Worm (Caenorhabditis elegans) whole organism, young adult: ENCODE data around the gene C06A1.3.

ENCODE experiments used
- B0019.2 ChIP-seq: fragments of 200-800 bp; sonication (Bioruptor generic); conservative IDR thresholded peaks from 2 replicates; pipeline ENCODE4 v1.3.6; 2022; ENCODE audit warnings: missing genetic modification reagents, missing genetic modification characterization, missing compliant biosample characterization
- F10E7.11 ChIP-seq: sonication (generic microtip); optimal IDR thresholded peaks from 2 replicates; lab custom pipeline; 2017; ENCODE audit warnings: mild to moderate bottlenecking, missing genetic modification characterization, moderate library complexity, missing compliant biosample characterization
- F33H1.4 ChIP-seq: fragments of 200-800 bp; sonication (Bioruptor generic); IDR thresholded peaks from 2 replicates; pipeline ENCODE4 v1.3.6; 2022; ENCODE audit warnings: missing genetic modification reagents, missing genetic modification characterization, missing compliant biosample characterization
- F39B2.1 ChIP-seq: fragments of 200-800 bp; sonication (Bioruptor generic); IDR thresholded peaks from 2 replicates; pipeline ENCODE4 v1.3.6; 2022; ENCODE audit warnings: missing genetic modification reagents, missing genetic modification characterization, missing compliant biosample characterization
- F55B11.4 ChIP-seq: sonication (generic microtip); optimal IDR thresholded peaks from 2 replicates; lab custom pipeline; 2016; ENCODE audit warnings: missing compliant biosample characterization, missing genetic modification characterization, borderline replicate concordance; ENCODE audit not compliant: insufficient read depth
- F57A8.1 ChIP-seq: fragments of 200-800 bp; sonication (Bioruptor generic); optimal IDR thresholded peaks from 2 replicates; lab custom pipeline; 2018; ENCODE audit warnings: mild to moderate bottlenecking, missing genetic modification characterization, moderate library complexity, missing compliant biosample characterization
- K11D2.4 ChIP-seq: fragments of 200-800 bp; sonication (Bioruptor generic); IDR thresholded peaks from 2 replicates; pipeline ENCODE4 v1.3.6; 2022; ENCODE audit warnings: missing genetic modification reagents, missing genetic modification characterization, missing compliant biosample characterization
- T26A5.8 ChIP-seq: sonication (generic microtip); optimal IDR thresholded peaks from 2 replicates; lab custom pipeline; 2016; ENCODE audit warnings: missing genetic modification characterization, missing compliant biosample characterization
- akir-1 ChIP-seq: fragments of 200-800 bp; sonication (Bioruptor generic); optimal IDR thresholded peaks from 2 replicates; lab custom pipeline; 2018; ENCODE audit warnings: mild to moderate bottlenecking, missing genetic modification characterization, moderate library complexity, missing compliant biosample characterization
- aptf-2 ChIP-seq: fragments of 200-800 bp; sonication (Bioruptor generic); conservative IDR thresholded peaks from 2 replicates; pipeline ENCODE4 v1.3.6; 2022; ENCODE audit warnings: missing genetic modification reagents, missing genetic modification characterization, missing compliant biosample characterization
- athp-1 ChIP-seq: sonication (generic microtip); optimal IDR thresholded peaks from 2 replicates; lab custom pipeline; 2017; ENCODE audit warnings: mild to moderate bottlenecking, missing genetic modification characterization, missing compliant biosample characterization
- bed-2 ChIP-seq: fragments of 200-800 bp; sonication (Bioruptor generic); IDR thresholded peaks from 2 replicates; pipeline ENCODE4 v1.3.6; 2022; ENCODE audit warnings: missing genetic modification reagents, missing genetic modification characterization, missing compliant biosample characterization
- cebp-2 ChIP-seq: fragments of 200-800 bp; sonication (Bioruptor generic); IDR thresholded peaks from 2 replicates; pipeline ENCODE4 v1.3.6; 2022; ENCODE audit warnings: missing genetic modification characterization, missing compliant biosample characterization
- ceh-100 ChIP-seq: fragments of 200-800 bp; sonication (Bioruptor generic); IDR thresholded peaks from 2 replicates; pipeline ENCODE4 v1.3.6; 2022; ENCODE audit warnings: missing genetic modification reagents, missing genetic modification characterization, missing compliant biosample characterization
- ceh-79 ChIP-seq: sonication (generic microtip); optimal IDR thresholded peaks from 2 replicates; lab custom pipeline; 2017; ENCODE audit warnings: mild to moderate bottlenecking, missing genetic modification characterization, missing compliant biosample characterization
- die-1 ChIP-seq: sonication (generic microtip); optimal IDR thresholded peaks from 2 replicates; lab custom pipeline; 2016; ENCODE audit warnings: missing genotype, mild to moderate bottlenecking, missing genetic modification characterization, missing compliant biosample characterization
- dox-1 ChIP-seq: fragments of 200-800 bp; sonication (Bioruptor generic); IDR thresholded peaks from 2 replicates; pipeline ENCODE4 v1.3.6; 2022; ENCODE audit warnings: missing genetic modification reagents, missing genetic modification characterization, missing compliant biosample characterization
- dpff-1 ChIP-seq: sonication (generic microtip); optimal IDR thresholded peaks from 2 replicates; lab custom pipeline; 2017; ENCODE audit warnings: mild to moderate bottlenecking, missing genetic modification characterization, missing compliant biosample characterization
- dpl-1 ChIP-seq: fragments of 150-350 bp; optimal IDR thresholded peaks from 2 replicates; lab custom pipeline; 2014; ENCODE audit warnings: missing biosample characterization, missing genetic modification reagents, missing genetic modification characterization
- fkh-3 ChIP-seq: sonication (generic microtip); optimal IDR thresholded peaks from 2 replicates; lab custom pipeline; 2016; ENCODE audit warnings: mild to moderate bottlenecking, missing genetic modification characterization, missing compliant biosample characterization
- hmg-20 ChIP-seq: fragments of 200-800 bp; sonication (Bioruptor generic); IDR thresholded peaks from 2 replicates; pipeline ENCODE4 v1.3.6; 2022; ENCODE audit warnings: missing genetic modification reagents, missing genetic modification characterization, missing compliant biosample characterization
- hrde-1 ChIP-seq: sonication (generic microtip); optimal IDR thresholded peaks from 2 replicates; lab custom pipeline; 2016; ENCODE audit warnings: missing genetic modification characterization, mild to moderate bottlenecking, missing compliant biosample characterization, moderate library complexity, missing genotype, missing genetic modification reagents, borderline replicate concordance
- lin-26 ChIP-seq: fragments of 200-800 bp; sonication (Bioruptor generic); IDR thresholded peaks from 2 replicates; pipeline ENCODE4 v1.3.6; 2022; ENCODE audit warnings: missing genetic modification reagents, missing genetic modification characterization, missing compliant biosample characterization
- lin-35 ChIP-seq, 3 experiments: fragments of 150-350 bp in 2 of 3; sonication (generic microtip) in 1 of 3; optimal IDR thresholded peaks; 2 replicates each; lab custom pipeline; 2014 to 2018; ENCODE audit warnings: missing biosample characterization in 3 of 3, missing genetic modification characterization in 3 of 3, missing genetic modification reagents in 3 of 3
- madf-3 ChIP-seq: fragments of 200-800 bp; sonication (Bioruptor generic); IDR thresholded peaks from 2 replicates; pipeline ENCODE4 v1.3.6; 2022; ENCODE audit warnings: missing genetic modification reagents, missing genetic modification characterization, missing compliant biosample characterization
- madf-6 ChIP-seq: fragments of 200-800 bp; sonication (Bioruptor generic); IDR thresholded peaks from 2 replicates; pipeline ENCODE4 v1.3.6; 2022; ENCODE audit warnings: missing genetic modification reagents, missing genetic modification characterization, missing compliant biosample characterization
- mes-4 ChIP-seq: sonication (generic microtip); optimal IDR thresholded peaks from 2 replicates; lab custom pipeline; 2016; ENCODE audit warnings: missing genotype, missing genetic modification characterization, missing compliant biosample characterization
- mxl-1 ChIP-seq: sonication (generic microtip); optimal IDR thresholded peaks from 2 replicates; lab custom pipeline; 2016; ENCODE audit warnings: missing genetic modification characterization, missing compliant biosample characterization
- nfya-1 ChIP-seq: sonication (generic microtip); optimal IDR thresholded peaks from 2 replicates; lab custom pipeline; 2017; ENCODE audit warnings: antibody characterized with exemption, missing compliant biosample characterization, missing genetic modification characterization, borderline replicate concordance; ENCODE audit not compliant: insufficient read depth
- nfya-2 ChIP-seq: fragments of 200-800 bp; sonication (Bioruptor generic); IDR thresholded peaks from 2 replicates; pipeline ENCODE4 v1.3.6; 2022; ENCODE audit warnings: missing genetic modification reagents, missing genetic modification characterization, missing compliant biosample characterization
- nhr-179 ChIP-seq: sonication (generic microtip); optimal IDR thresholded peaks from 2 replicates; lab custom pipeline; 2016; ENCODE audit warnings: mild to moderate bottlenecking, missing genetic modification characterization, missing compliant biosample characterization
- pbrm-1 ChIP-seq: fragments of 200-800 bp; sonication (Bioruptor generic); IDR thresholded peaks from 2 replicates; pipeline ENCODE4 v1.3.6; 2022; ENCODE audit warnings: missing genetic modification reagents, missing genetic modification characterization, missing compliant biosample characterization
- pha-4 ChIP-seq: fragments of 150-350 bp; sonication (generic microtip); optimal IDR thresholded peaks from 2 replicates; lab custom pipeline; 2014; ENCODE audit warnings: missing biosample characterization, missing genetic modification reagents, missing genetic modification characterization
- rec-8 ChIP-seq, 2 experiments: sonication (generic microtip); optimal IDR thresholded peaks; 2 replicates each; lab custom pipeline; 2016; ENCODE audit warnings: mild to moderate bottlenecking in 2 of 2, missing genetic modification characterization in 2 of 2, missing genetic modification reagents in 2 of 2, missing genotype in 2 of 2, missing biosample characterization in 1 of 2, missing compliant biosample characterization in 1 of 2, moderate library complexity in 1 of 2
- rpc-1 ChIP-seq, 2 experiments: fragments of 150-350 bp in 1 of 2; sonication (generic microtip) in 1 of 2; optimal IDR thresholded peaks; 2 replicates each; lab custom pipeline; 2014 to 2018; ENCODE audit warnings: missing biosample characterization in 1 of 2, missing genetic modification characterization in 1 of 2, missing genetic modification reagents in 1 of 2, missing genotype in 1 of 2
- sea-2 ChIP-seq: fragments of 200-800 bp; sonication (Bioruptor generic); IDR thresholded peaks from 2 replicates; pipeline ENCODE4 v1.3.6; 2022; ENCODE audit warnings: missing genetic modification characterization, missing compliant biosample characterization
- snpc-1.1 ChIP-seq: sonication (generic microtip); optimal IDR thresholded peaks from 2 replicates; lab custom pipeline; 2017; ENCODE audit warnings: missing genetic modification characterization, mild to moderate bottlenecking, missing compliant biosample characterization, antibody characterized with exemption, moderate library complexity, missing genotype, missing genetic modification reagents; ENCODE audit not compliant: insufficient read depth
- tbp1 ChIP-seq: fragments of 200-800 bp; sonication (Bioruptor generic); optimal IDR thresholded peaks from 2 replicates; lab custom pipeline; 2018; ENCODE audit warnings: mild to moderate bottlenecking, missing genetic modification characterization, missing compliant biosample characterization
- tlf-1 ChIP-seq: fragments of 200-800 bp; sonication (Bioruptor generic); optimal IDR thresholded peaks from 2 replicates; lab custom pipeline; 2018; ENCODE audit warnings: mild to moderate bottlenecking, missing genetic modification characterization, missing compliant biosample characterization
- unc-62 ChIP-seq: fragments of 150-350 bp; optimal IDR thresholded peaks from 2 replicates; lab custom pipeline; 2014; ENCODE audit warnings: missing biosample characterization, missing genetic modification reagents, missing genetic modification characterization
- xnd-1 ChIP-seq: sonication (generic microtip); optimal IDR thresholded peaks from 2 replicates; lab custom pipeline; 2016; ENCODE audit warnings: missing genotype, missing genetic modification reagents, missing genetic modification characterization, missing compliant biosample characterization
- zim-3 ChIP-seq: sonication (generic microtip); optimal IDR thresholded peaks from 2 replicates; lab custom pipeline; 2017; ENCODE audit warnings: mild to moderate bottlenecking, missing genetic modification characterization, moderate library complexity, missing compliant biosample characterization
- ztf-22 ChIP-seq: fragments of 200-800 bp; sonication (Bioruptor generic); optimal IDR thresholded peaks from 2 replicates; lab custom pipeline; 2018; ENCODE audit warnings: mild to moderate bottlenecking, missing genetic modification characterization, moderate library complexity, missing compliant biosample characterization
- ztf-26 ChIP-seq: sonication (generic microtip); optimal IDR thresholded peaks from 2 replicates; lab custom pipeline; 2017; ENCODE audit warnings: missing genetic modification characterization, missing compliant biosample characterization
- ztf-3 ChIP-seq: fragments of 200-800 bp; sonication (Bioruptor generic); optimal IDR thresholded peaks from 2 replicates; lab custom pipeline; 2018; ENCODE audit warnings: mild to moderate bottlenecking, missing genetic modification characterization, missing compliant biosample characterization
- ztf-6 ChIP-seq: fragments of 200-800 bp; sonication (Bioruptor generic); IDR thresholded peaks from 2 replicates; pipeline ENCODE4 v1.3.6; 2022; ENCODE audit warnings: missing genetic modification reagents, missing genetic modification characterization, missing compliant biosample characterization

C06A1.3 gene

ce11 chrII:10551985-10552736, 19.9 kb upstream of the C06A1.3 start (continued):
- no peak for TF ChIP-seq rpc-1 (optimal IDR thresholded peaks at IDR 0.05; lab: Kevin White, UChicago)
- TF ChIP-seq rpc-1 (tag; optimal IDR thresholded peaks at IDR 0.05; lab: Kevin White, UChicago) = no peak
- peak; percentile 51 for TF ChIP-seq unc-62 (GFP tag; lab: Kevin White, UChicago)
- TF ChIP-seq T26A5.8 = no peak
- TF ChIP-seq nfya-1 (tag; lab: Kevin White, UChicago) = no peak
- no peak for TF ChIP-seq dpff-1 (tag; lab: Kevin White, UChicago)
- TF ChIP-seq nfya-2 = no peak
- no peak for TF ChIP-seq pha-4
- peak; percentile 74 for TF ChIP-seq K11D2.4
- TF ChIP-seq ceh-79 (tag; lab: Kevin White, UChicago) = peak; percentile 75
- TF ChIP-seq madf-6 (GFP tag; lab: Robert Waterston, UW) = no peak
- TF ChIP-seq hrde-1 = no peak
- TF ChIP-seq F57A8.1 = no peak
- TF ChIP-seq akir-1 (GFP tag; lab: Kevin White, UChicago) = no peak
- TF ChIP-seq dox-1 (GFP tag; lab: Robert Waterston, UW) = peak; percentile 72
- no peak for TF ChIP-seq die-1 (tag; lab: Kevin White, UChicago)
- TF ChIP-seq ztf-26 (tag; lab: Kevin White, UChicago) = peak; percentile 76
- TF ChIP-seq cebp-2 = no peak
- TF ChIP-seq lin-26 (GFP tag; lab: Robert Waterston, UW) = peak; percentile 60; the same call in 1 of the 2 replicates
- TF ChIP-seq snpc-1.1 (tag; lab: Kevin White, UChicago) = peak; percentile 5
- no peak for TF ChIP-seq B0019.2
- TF ChIP-seq bed-2 (GFP tag; lab: Robert Waterston, UW) = no peak
- TF ChIP-seq pbrm-1 (GFP tag; lab: Robert Waterston, UW) = peak; percentile 45; the same call in 1 of the 2 replicates
- no peak for TF ChIP-seq sea-2 (GFP tag; lab: Robert Waterston, UW)
- no peak for TF ChIP-seq mxl-1
- TF ChIP-seq xnd-1 (tag; lab: Kevin White, UChicago) = no peak
- peak; percentile 50 for TF ChIP-seq ztf-22 (GFP tag; lab: Kevin White, UChicago)
- TF ChIP-seq athp-1 (tag; lab: Kevin White, UChicago) = peak; percentile 69
- TF ChIP-seq fkh-3 = no peak
- TF ChIP-seq F55B11.4 (tag; lab: Kevin White, UChicago) = no peak
- 0 out of 2 replicates have a peak, but pooled peaks have one; percentile 20 for TF ChIP-seq ztf-6 (GFP tag; lab: Robert Waterston, UW)
- peak; percentile 52 for TF ChIP-seq tbp1 (GFP tag; lab: Kevin White, UChicago)
- peak in 1 of 3 experiments; percentile 87 for TF ChIP-seq lin-35 (GFP tag; optimal IDR thresholded peaks at IDR 0.05; lab: Kevin White, UChicago)
- peak; percentile 81 for TF ChIP-seq madf-3 (GFP tag; lab: Robert Waterston, UW)
- peak; percentile 68 for TF ChIP-seq tlf-1 (GFP tag; lab: Kevin White, UChicago)
- TF ChIP-seq zim-3 = no peak
- TF ChIP-seq dpl-1 (GFP tag; lab: Kevin White, UChicago) = no peak
- TF ChIP-seq F33H1.4 = 0 out of 2 replicates have a peak, but pooled peaks have one; percentile 8
- TF ChIP-seq hmg-20 (GFP tag; lab: Robert Waterston, UW) = 0 out of 2 replicates have a peak, but pooled peaks have one; percentile 14
- TF ChIP-seq nhr-179 = no peak
- TF ChIP-seq F10E7.11 (tag; lab: Kevin White, UChicago) = peak; percentile 66
- TF ChIP-seq rec-8 (tag; optimal IDR thresholded peaks at IDR 0.05; lab: Kevin White, UChicago) = no peak
- peak; percentile 21 for TF ChIP-seq ztf-3 (GFP tag; lab: Kevin White, UChicago)
- no peak for TF ChIP-seq mes-4 (tag; lab: Kevin White, UChicago)
- TF ChIP-seq F39B2.1 (GFP tag; lab: Robert Waterston, UW) = no peak
- TF ChIP-seq ceh-100 (GFP tag; lab: Robert Waterston, UW) = no peak
- TF ChIP-seq aptf-2 (GFP tag; lab: Robert Waterston, UW) = no peak
